Worm (Caenorhabditis elegans) whole organism, L4 larva: ENCODE measurements around the gene col-144.

Experiments used
- F37D6.2 ChIP-seq: sonication (generic microtip); optimal IDR thresholded peaks from 2 replicates; lab custom pipeline; 2016; ENCODE audit warnings: mild to moderate bottlenecking, missing genetic modification characterization, missing compliant biosample characterization
- Y105C5A.15 ChIP-seq: fragments of 200-800 bp; sonication (Bioruptor generic); IDR thresholded peaks from 2 replicates; pipeline ENCODE4 v1.3.6; 2022; ENCODE audit warnings: missing genetic modification characterization, missing compliant biosample characterization
- Y48G9A.11 ChIP-seq: fragments of 200-800 bp; sonication (Bioruptor generic); IDR thresholded peaks from 2 replicates; pipeline ENCODE4 v1.3.6; 2022; ENCODE audit warnings: missing genetic modification reagents, missing genetic modification characterization, missing compliant biosample characterization
- Y5F2A.4 ChIP-seq: fragments of 200-800 bp; sonication (Bioruptor generic); optimal IDR thresholded peaks from 2 replicates; lab custom pipeline; 2018; ENCODE audit warnings: mild to moderate bottlenecking, missing genetic modification characterization, missing compliant biosample characterization
- Y75B8A.6 ChIP-seq: fragments of 200-800 bp; sonication (Bioruptor generic); IDR thresholded peaks from 2 replicates; pipeline ENCODE4 v1.3.6; 2022; ENCODE audit warnings: missing genetic modification reagents, missing genetic modification characterization, missing compliant biosample characterization
- ZK546.5 ChIP-seq, 2 experiments: sonication (generic microtip); optimal IDR thresholded peaks; 2 replicates each; lab custom pipeline; 2017; ENCODE audit warnings: missing biosample characterization in 2 of 2, missing genetic modification characterization in 2 of 2
- aha-1 ChIP-seq: fragments of 150-350 bp; peaks from one replicate; lab custom pipeline; 2014; ENCODE audit warnings: missing biosample characterization, missing genetic modification characterization
- ama-1 ChIP-seq: fragments of 150-350 bp; optimal IDR thresholded peaks from 2 replicates; lab custom pipeline; 2014; ENCODE audit warnings: inconsistent platforms, mixed read lengths
- arid-1 ChIP-seq: fragments of 200-800 bp; sonication (Bioruptor generic); conservative IDR thresholded peaks from 2 replicates; pipeline ENCODE4 v1.3.6; 2022; ENCODE audit warnings: missing genetic modification reagents, missing genetic modification characterization, missing compliant biosample characterization
- ceh-28 ChIP-seq: fragments of 150-350 bp; optimal IDR thresholded peaks from 2 replicates; lab custom pipeline; 2014; ENCODE audit warnings: missing biosample characterization, missing genetic modification reagents, missing genetic modification characterization
- ceh-32 ChIP-seq: sonication (generic microtip); optimal IDR thresholded peaks from 2 replicates; lab custom pipeline; 2016; ENCODE audit warnings: mild to moderate bottlenecking, missing genetic modification characterization, missing compliant biosample characterization; ENCODE audit not compliant: poor library complexity
- ceh-44 ChIP-seq: fragments of 200-800 bp; sonication (Bioruptor generic); IDR thresholded peaks from 2 replicates; pipeline ENCODE4 v1.3.6; 2022; ENCODE audit warnings: missing genetic modification reagents, missing genetic modification characterization, missing compliant biosample characterization
- ceh-82 ChIP-seq: sonication (generic microtip); optimal IDR thresholded peaks from 2 replicates; lab custom pipeline; 2017; ENCODE audit warnings: missing biosample characterization, missing genetic modification characterization
- cey-2 ChIP-seq: sonication (generic microtip); optimal IDR thresholded peaks from 3 replicates; lab custom pipeline; 2017; ENCODE audit warnings: missing genetic modification characterization, mild to moderate bottlenecking, missing compliant biosample characterization, antibody characterized with exemption, borderline replicate concordance; ENCODE audit not compliant: insufficient read depth
- ctbp-1 ChIP-seq: fragments of 200-800 bp; sonication (Bioruptor generic); IDR thresholded peaks from 2 replicates; pipeline ENCODE4 v1.3.6; 2022; ENCODE audit warnings: missing genetic modification reagents, missing genetic modification characterization, missing compliant biosample characterization
- daf-12 ChIP-seq: fragments of 150-350 bp; optimal IDR thresholded peaks from 2 replicates; lab custom pipeline; 2014; ENCODE audit warnings: missing biosample characterization, missing genetic modification reagents, missing genetic modification characterization
- daf-8 ChIP-seq: fragments of 200-800 bp; sonication (Bioruptor generic); IDR thresholded peaks from 2 replicates; pipeline ENCODE4 v1.3.6; 2022; ENCODE audit warnings: missing genetic modification characterization, missing compliant biosample characterization
- dmd-6 ChIP-seq: fragments of 200-800 bp; sonication (Bioruptor generic); IDR thresholded peaks from 2 replicates; pipeline ENCODE4 v1.3.6; 2022; ENCODE audit warnings: missing genetic modification reagents, missing genetic modification characterization, missing compliant biosample characterization
- dmd-8 ChIP-seq: fragments of 200-800 bp; sonication (Bioruptor generic); IDR thresholded peaks from 2 replicates; pipeline ENCODE4 v1.3.6; 2022; ENCODE audit warnings: missing genetic modification characterization, missing compliant biosample characterization
- dve-1 ChIP-seq: sonication (generic microtip); optimal IDR thresholded peaks from 2 replicates; lab custom pipeline; 2017; ENCODE audit warnings: antibody characterized with exemption, mild to moderate bottlenecking, missing genetic modification characterization, missing compliant biosample characterization; ENCODE audit not compliant: insufficient read depth
- egl-43 ChIP-seq: fragments of 200-800 bp; sonication (Bioruptor generic); IDR thresholded peaks from 2 replicates; pipeline ENCODE4 v1.3.6; 2022; ENCODE audit warnings: missing genetic modification reagents, missing genetic modification characterization, missing compliant biosample characterization
- fos-1 ChIP-seq: fragments of 150-350 bp; optimal IDR thresholded peaks from 2 replicates; lab custom pipeline; 2014; ENCODE audit warnings: missing biosample characterization, missing genetic modification characterization
- hlh-30 ChIP-seq: sonication (generic microtip); optimal IDR thresholded peaks from 2 replicates; lab custom pipeline; 2017; ENCODE audit warnings: antibody characterized with exemption, mild to moderate bottlenecking, missing genetic modification characterization, missing compliant biosample characterization; ENCODE audit not compliant: insufficient read depth
- jun-1 ChIP-seq: fragments of 150-350 bp; optimal IDR thresholded peaks from 2 replicates; lab custom pipeline; 2014; ENCODE audit warnings: missing biosample characterization, missing genetic modification reagents, missing genetic modification characterization
- lin-1 ChIP-seq: fragments of 200-800 bp; sonication (Bioruptor generic); IDR thresholded peaks from 2 replicates; pipeline ENCODE4 v1.3.6; 2022; ENCODE audit warnings: missing genetic modification reagents, missing genetic modification characterization, missing compliant biosample characterization
- lin-39 ChIP-seq: fragments of 150-350 bp; optimal IDR thresholded peaks from 2 replicates; lab custom pipeline; 2014; ENCODE audit warnings: missing biosample characterization, missing genetic modification reagents, missing genetic modification characterization
- lsy-2 ChIP-seq, 2 experiments: fragments of 150-350 bp in 1 of 2; sonication (generic microtip) in 1 of 2; optimal IDR thresholded peaks; 2 replicates each; lab custom pipeline; 2014 to 2017; ENCODE audit warnings: missing biosample characterization in 2 of 2, missing genetic modification characterization in 2 of 2
- madf-5 ChIP-seq, 2 experiments: fragments of 200-800 bp; sonication (Bioruptor generic); IDR thresholded peaks; 2 replicates each; pipeline ENCODE4 v1.3.6; 2022; ENCODE audit warnings: missing compliant biosample characterization in 2 of 2, missing genetic modification characterization in 2 of 2
- madf-9 ChIP-seq: fragments of 200-800 bp; sonication (Bioruptor generic); conservative IDR thresholded peaks from 2 replicates; pipeline ENCODE4 v1.3.6; 2022; ENCODE audit warnings: missing genetic modification reagents, missing genetic modification characterization, missing compliant biosample characterization
- mdl-1 ChIP-seq, 2 experiments: fragments of 150-350 bp in 1 of 2; sonication (generic microtip) in 1 of 2; optimal IDR thresholded peaks; 2 replicates each; lab custom pipeline; 2014 to 2017; ENCODE audit warnings: missing biosample characterization in 2 of 2, missing genetic modification characterization in 2 of 2
- mep-1 ChIP-seq: fragments of 150-350 bp; sonication (generic microtip); optimal IDR thresholded peaks from 3 replicates; lab custom pipeline; 2014; ENCODE audit warnings: missing biosample characterization, missing genetic modification characterization
- mes-2 ChIP-seq: sonication (generic microtip); optimal IDR thresholded peaks from 2 replicates; lab custom pipeline; 2016; ENCODE audit warnings: missing genotype, mild to moderate bottlenecking, missing genetic modification characterization, missing compliant biosample characterization; ENCODE audit not compliant: poor library complexity, severe bottlenecking
- mxl-2 ChIP-seq: fragments of 200-800 bp; sonication (Bioruptor generic); conservative IDR thresholded peaks from 2 replicates; pipeline ENCODE4 v1.3.6; 2022; ENCODE audit warnings: missing genetic modification reagents, missing genetic modification characterization, missing compliant biosample characterization
- mxl-3 ChIP-seq: fragments of 200-800 bp; sonication (Bioruptor generic); optimal IDR thresholded peaks from 2 replicates; lab custom pipeline; 2018; ENCODE audit warnings: mild to moderate bottlenecking, missing genetic modification characterization, missing compliant biosample characterization
- nhr-102 ChIP-seq: sonication (generic microtip); optimal IDR thresholded peaks from 2 replicates; lab custom pipeline; 2016; ENCODE audit warnings: mild to moderate bottlenecking, missing genetic modification characterization, moderate library complexity, missing compliant biosample characterization
- nhr-25 ChIP-seq: sonication (generic microtip); optimal IDR thresholded peaks from 2 replicates; lab custom pipeline; 2017; ENCODE audit warnings: missing genetic modification characterization, mild to moderate bottlenecking, missing compliant biosample characterization, antibody characterized with exemption, moderate library complexity, borderline replicate concordance; ENCODE audit not compliant: insufficient read depth
- nhr-41 ChIP-seq: fragments of 200-800 bp; sonication (Bioruptor generic); IDR thresholded peaks from 2 replicates; pipeline ENCODE4 v1.3.6; 2022; ENCODE audit warnings: missing genetic modification reagents, missing genetic modification characterization, missing compliant biosample characterization
- nhr-42 ChIP-seq: fragments of 200-800 bp; sonication (Bioruptor generic); IDR thresholded peaks from 2 replicates; pipeline ENCODE4 v1.3.6; 2022; ENCODE audit warnings: missing genetic modification characterization, missing compliant biosample characterization
- nhr-76 ChIP-seq: fragments of 150-350 bp; optimal IDR thresholded peaks from 2 replicates; lab custom pipeline; 2014; ENCODE audit warnings: missing biosample characterization, missing genetic modification characterization
- nhr-77 ChIP-seq: fragments of 150-350 bp; optimal IDR thresholded peaks from 2 replicates; lab custom pipeline; 2014; ENCODE audit warnings: missing biosample characterization, missing genetic modification characterization
- php-3 ChIP-seq: fragments of 200-800 bp; sonication (Bioruptor generic); IDR thresholded peaks from 2 replicates; pipeline ENCODE4 v1.3.6; 2022; ENCODE audit warnings: missing genetic modification reagents, missing genetic modification characterization, missing compliant biosample characterization
- saeg-2 ChIP-seq: fragments of 200-800 bp; sonication (Bioruptor generic); IDR thresholded peaks from 2 replicates; pipeline ENCODE4 v1.3.6; 2022; ENCODE audit warnings: missing genetic modification reagents, missing genetic modification characterization, missing compliant biosample characterization
- set-16 ChIP-seq: fragments of 200-800 bp; sonication (Bioruptor generic); IDR thresholded peaks from 2 replicates; pipeline ENCODE4 v1.3.6; 2022; ENCODE audit warnings: missing genetic modification reagents, missing genetic modification characterization, missing compliant biosample characterization
- skn-1 ChIP-seq: fragments of 150-350 bp; optimal IDR thresholded peaks from 2 replicates; lab custom pipeline; 2014; ENCODE audit warnings: missing biosample characterization, missing genetic modification characterization
- snpc-4 ChIP-seq: fragments of 150-350 bp; optimal IDR thresholded peaks from 2 replicates; lab custom pipeline; 2014; ENCODE audit warnings: missing biosample characterization, missing genetic modification characterization
- spr-1 ChIP-seq: sonication (generic microtip); optimal IDR thresholded peaks from 2 replicates; lab custom pipeline; 2016; ENCODE audit warnings: mild to moderate bottlenecking, missing genetic modification characterization, missing compliant biosample characterization
- spr-3 ChIP-seq: fragments of 200-800 bp; sonication (Bioruptor generic); optimal IDR thresholded peaks from 2 replicates; lab custom pipeline; 2018; ENCODE audit warnings: mild to moderate bottlenecking, missing genetic modification characterization, missing compliant biosample characterization
- unc-39 ChIP-seq: sonication (generic microtip); optimal IDR thresholded peaks from 2 replicates; lab custom pipeline; 2017; ENCODE audit warnings: missing biosample characterization, missing genetic modification characterization
- vab-7 ChIP-seq: fragments of 200-800 bp; sonication (Bioruptor generic); IDR thresholded peaks from 2 replicates; pipeline ENCODE4 v1.3.6; 2022; ENCODE audit warnings: missing genetic modification reagents, missing genetic modification characterization, missing compliant biosample characterization
- zag-1 ChIP-seq: fragments of 150-350 bp; optimal IDR thresholded peaks from 2 replicates; lab custom pipeline; 2014; ENCODE audit warnings: missing biosample characterization, missing genetic modification characterization
- zip-11 ChIP-seq: fragments of 200-800 bp; sonication (Bioruptor generic); IDR thresholded peaks from 2 replicates; pipeline ENCODE4 v1.3.6; 2022; ENCODE audit warnings: missing genetic modification characterization, missing compliant biosample characterization
- ztf-7 ChIP-seq: fragments of 150-350 bp; optimal IDR thresholded peaks from 2 replicates; lab custom pipeline; 2014; ENCODE audit warnings: missing biosample characterization, missing genetic modification characterization

Gene col-144

ce11 chrV:9128562-9128961 lies 31.9 kb downstream of the col-144 start (continued):
- TF ChIP-seq nhr-25 (tag; lab: Kevin White, UChicago) (no peak), spr-1 (tag; lab: Kevin White, UChicago) (no peak), fos-1 (tag; lab: Kevin White, UChicago) (no peak), cey-2 (tag; lab: Kevin White, UChicago) (no peak), spr-3 (GFP tag; lab: Kevin White, UChicago) (no peak), lin-39 (tag; lab: Kevin White, UChicago) (no peak), vab-7 (GFP tag; lab: Robert Waterston, UW) (no peak), ceh-28 (no peak), ceh-44 (no peak), arid-1 (GFP tag; lab: Robert Waterston, UW) (no peak), daf-8 (no peak), dmd-6 (GFP tag; lab: Robert Waterston, UW) (peak; percentile 41; the same call in 1 of the 2 replicates), madf-5 (GFP tag; IDR thresholded peaks at IDR 0.05; lab: Robert Waterston, UW) (no peak), ceh-82 (tag; lab: Kevin White, UChicago) (no peak), skn-1 (no peak), zag-1 (tag; lab: Kevin White, UChicago) (no peak), nhr-102 (tag; lab: Kevin White, UChicago) (no peak), ceh-32 (tag; lab: Kevin White, UChicago) (no peak), dve-1 (tag; lab: Kevin White, UChicago) (no peak), saeg-2 (GFP tag; lab: Robert Waterston, UW) (no peak), ctbp-1 (GFP tag; lab: Robert Waterston, UW) (peak; percentile 70; the same call in 1 of the 2 replicates), Y105C5A.15 (GFP tag; lab: Robert Waterston, UW) (no peak), zip-11 (GFP tag; lab: Robert Waterston, UW) (no peak), lsy-2 (tag; optimal IDR thresholded peaks at IDR 0.05; lab: Kevin White, UChicago) (no peak), daf-12 (tag; lab: Kevin White, UChicago) (no peak), egl-43 (GFP tag; lab: Robert Waterston, UW) (no peak), nhr-41 (GFP tag; lab: Robert Waterston, UW) (no peak), ZK546.5 (tag; optimal IDR thresholded peaks at IDR 0.05; lab: Kevin White, UChicago) (no peak), lin-1 (GFP tag; lab: Robert Waterston, UW) (no peak), nhr-76 (tag; lab: Kevin White, UChicago) (no peak), aha-1 (tag; lab: Kevin White, UChicago) (no peak), mxl-2 (GFP tag; lab: Robert Waterston, UW) (no peak), unc-39 (tag; lab: Kevin White, UChicago) (no peak), Y75B8A.6 (GFP tag; lab: Robert Waterston, UW) (no peak), mes-2 (no peak), madf-9 (GFP tag; lab: Robert Waterston, UW) (no peak), nhr-77 (tag; lab: Kevin White, UChicago) (no peak), mdl-1 (tag; optimal IDR thresholded peaks at IDR 0.05; lab: Kevin White, UChicago) (peak; percentile 64 to 93), set-16 (GFP tag; lab: Robert Waterston, UW) (no peak), F37D6.2 (tag; lab: Kevin White, UChicago) (peak; percentile 11), snpc-4 (tag; lab: Kevin White, UChicago) (no peak), mep-1 (tag; lab: Kevin White, UChicago) (no peak), jun-1 (tag; lab: Kevin White, UChicago) (no peak), php-3 (no peak), mxl-3 (GFP tag; lab: Kevin White, UChicago) (peak; percentile 77), dmd-8 (no peak), Y5F2A.4 (GFP tag; lab: Kevin White, UChicago) (no peak), nhr-42 (GFP tag; lab: Robert Waterston, UW) (no peak), ztf-7 (tag; lab: Kevin White, UChicago) (no peak), hlh-30 (peak; percentile 86), ama-1 (lab: Kevin White, UChicago) (no peak), Y48G9A.11 (GFP tag; lab: Robert Waterston, UW) (no peak)
